Worm (Caenorhabditis elegans) whole organism, mixed stage, embryonic: ENCODE measurements around the gene F42G4.2.

Experiments
- M03D4.4 ChIP-seq: sonication (generic microtip); optimal IDR thresholded peaks from 2 replicates; lab custom pipeline; 2017; ENCODE audit warnings: mild to moderate bottlenecking, missing genetic modification characterization, missing compliant biosample characterization
- blmp-1 ChIP-seq: fragments of 150-350 bp; optimal IDR thresholded peaks from 2 replicates; lab custom pipeline; 2014; ENCODE audit warnings: missing biosample characterization, missing genetic modification characterization
- ceh-39 ChIP-seq: fragments of 150-350 bp; optimal IDR thresholded peaks from 2 replicates; lab custom pipeline; 2014; ENCODE audit warnings: missing biosample characterization, missing genetic modification characterization
- drap-1 ChIP-seq: fragments of 200-800 bp; sonication (Bioruptor generic); optimal IDR thresholded peaks from 3 replicates; lab custom pipeline; 2018; ENCODE audit warnings: mild to moderate bottlenecking, missing genetic modification characterization, missing compliant biosample characterization
- lin-13 ChIP-seq: fragments of 150-350 bp; optimal IDR thresholded peaks from 2 replicates; lab custom pipeline; 2014; ENCODE audit warnings: missing biosample characterization, missing genetic modification characterization
- mls-2 ChIP-seq: sonication (generic microtip); optimal IDR thresholded peaks from 2 replicates; lab custom pipeline; 2016; ENCODE audit warnings: mild to moderate bottlenecking, missing genetic modification characterization, moderate library complexity, missing compliant biosample characterization
- pha-4 ChIP-seq: fragments of 150-350 bp; optimal IDR thresholded peaks from 2 replicates; lab custom pipeline; 2018; ENCODE audit warnings: missing biosample characterization, missing genetic modification reagents, missing genetic modification characterization
- snpc-4 ChIP-seq: fragments of 150-350 bp; optimal IDR thresholded peaks from 2 replicates; lab custom pipeline; 2014; ENCODE audit warnings: missing biosample characterization, missing genetic modification characterization
- sptf-1 ChIP-seq: sonication (generic microtip); optimal IDR thresholded peaks from 2 replicates; lab custom pipeline; 2017; ENCODE audit warnings: mild to moderate bottlenecking, missing genetic modification characterization, moderate library complexity, missing compliant biosample characterization
- unc-120 ChIP-seq: sonication (generic microtip); optimal IDR thresholded peaks from 2 replicates; lab custom pipeline; 2017; ENCODE audit warnings: missing genetic modification characterization, missing compliant biosample characterization; ENCODE audit not compliant: poor library complexity, severe bottlenecking
- unc-39 ChIP-seq: fragments of 150-350 bp; optimal IDR thresholded peaks from 2 replicates; lab custom pipeline; 2014; ENCODE audit warnings: missing biosample characterization, missing genetic modification characterization
- unc-62 ChIP-seq: fragments of 150-350 bp; optimal IDR thresholded peaks from 2 replicates; lab custom pipeline; 2014; ENCODE audit warnings: missing biosample characterization, missing genetic modification reagents, missing genetic modification characterization
- ztf-11 ChIP-seq: fragments of 150-350 bp; optimal IDR thresholded peaks from 2 replicates; lab custom pipeline; 2014; ENCODE audit warnings: missing biosample characterization, missing genetic modification characterization

ce11 chrII:13013966-13014365, 33.7 kb upstream of the F42G4.2 start, which contains the start of gene F18A11.5:
- no peak for TF ChIP-seq ztf-11 (tag; lab: Kevin White, UChicago)
- TF ChIP-seq lin-13 (tag; lab: Kevin White, UChicago): no peak
- TF ChIP-seq unc-39 (tag; lab: Kevin White, UChicago): no peak
- no peak for TF ChIP-seq M03D4.4 (tag; lab: Kevin White, UChicago)
- no peak for TF ChIP-seq sptf-1 (tag; lab: Kevin White, UChicago)
- no peak for TF ChIP-seq unc-120 (tag; lab: Kevin White, UChicago)
- TF ChIP-seq ceh-39 (tag; lab: Kevin White, UChicago): no peak
- no peak for TF ChIP-seq pha-4 (tag; lab: Kevin White, UChicago)
- TF ChIP-seq drap-1 (GFP tag; lab: Kevin White, UChicago): no peak
- TF ChIP-seq snpc-4 (tag; lab: Kevin White, UChicago): no peak
- TF ChIP-seq blmp-1 (tag; lab: Kevin White, UChicago): no peak
- TF ChIP-seq mls-2 (tag; lab: Kevin White, UChicago): no peak
- no peak for TF ChIP-seq unc-62 (GFP tag; lab: Kevin White, UChicago)
